Fruit fly (Drosophila melanogaster) Kc167 (cell line): ENCODE results near the gene Usp12-46.

Source experiments
- Myc ChIP-seq: fragments of >200 bp; optimal IDR thresholded peaks from 2 replicates; lab custom pipeline; 2017; ENCODE audit warnings: missing external identifiers
- Sin3A ChIP-seq: fragments of >200 bp; optimal IDR thresholded peaks from 2 replicates; lab custom pipeline; 2018; ENCODE audit warnings: missing external identifiers
- h ChIP-seq: fragments of >200 bp; optimal IDR thresholded peaks from 3 replicates; lab custom pipeline; 2018; ENCODE audit warnings: missing external identifiers
- insv ChIP-seq: fragments of >200 bp; optimal IDR thresholded peaks from 3 replicates; lab custom pipeline; 2018; ENCODE audit warnings: missing external identifiers
- psq ChIP-seq: fragments of >200 bp; optimal IDR thresholded peaks from 2 replicates; lab custom pipeline; 2017; ENCODE audit warnings: missing external identifiers

DNA sequence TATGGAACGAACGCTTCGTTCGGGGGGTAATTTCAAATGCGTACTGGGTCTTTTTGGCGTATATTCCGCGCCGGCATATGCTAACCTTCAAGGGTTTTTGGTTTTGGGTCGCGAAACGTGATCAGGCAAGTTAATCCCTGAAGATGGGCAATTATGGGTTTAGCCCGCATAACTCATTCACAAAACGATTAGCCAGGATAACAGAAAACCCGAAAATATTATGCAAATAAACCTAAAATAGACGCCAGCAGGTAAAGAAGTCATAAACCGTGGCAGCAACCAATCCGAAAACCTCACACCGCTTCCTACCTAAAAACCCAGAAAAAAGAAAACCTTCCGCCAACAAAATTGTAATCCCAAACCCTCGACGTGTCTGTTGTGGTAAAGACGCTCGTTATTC is 38.4 kb downstream of the Usp12-46 start:
- TF ChIP-seq h (lab: Kevin White, UChicago) (no peak), Myc (lab: Kevin White, UChicago) (no peak), Sin3A (no peak), psq (lab: Kevin White, UChicago) (no peak), insv (lab: Kevin White, UChicago) (no peak)
